Fruit fly (Drosophila melanogaster) whole organism, embryonic: Measurements from ENCODE around the gene CG17140.
A peak's percentile ranks its signal among the peaks of the same experiment; 100 is the strongest.

Experiments
- Abd-B ChIP-seq: fragments of 200-800 bp; sonication (Bioruptor generic); optimal IDR thresholded peaks from 2 replicates; lab custom pipeline; 2018; ENCODE audit warnings: missing biosample characterization, mild to moderate bottlenecking, missing genetic modification characterization, moderate library complexity
- Atf-2 ChIP-seq: fragments of 200-800 bp; sonication (Bioruptor generic); optimal IDR thresholded peaks from 2 replicates; lab custom pipeline; 2016; ENCODE audit warnings: missing biosample characterization, missing genetic modification characterization
- CG10654 ChIP-seq: fragments of 200-800 bp; sonication (Bioruptor generic); optimal IDR thresholded peaks from 2 replicates; lab custom pipeline; 2016; ENCODE audit warnings: missing biosample characterization, missing genetic modification characterization
- CG12219 ChIP-seq: fragments of 200-800 bp; sonication (Bioruptor generic); optimal IDR thresholded peaks from 3 replicates; lab custom pipeline; 2018; ENCODE audit warnings: missing biosample characterization, mild to moderate bottlenecking, missing genetic modification characterization
- CG1233 ChIP-seq: fragments of 200-800 bp; sonication (Bioruptor generic); optimal IDR thresholded peaks from 4 replicates; lab custom pipeline; 2018; ENCODE audit warnings: missing biosample characterization, mild to moderate bottlenecking, missing genetic modification characterization
- CG12659 ChIP-seq: fragments of 200-800 bp; sonication (Bioruptor generic); optimal IDR thresholded peaks from 3 replicates; lab custom pipeline; 2017; ENCODE audit warnings: mild to moderate bottlenecking, missing biosample characterization, missing genetic modification reagents, missing genetic modification characterization
- CG12744 ChIP-seq: fragments of 200-800 bp; sonication (Bioruptor generic); optimal IDR thresholded peaks from 2 replicates; lab custom pipeline; 2016; ENCODE audit warnings: missing biosample characterization, missing genetic modification characterization
- CG12942 ChIP-seq: fragments of 200-800 bp; sonication (Bioruptor generic); optimal IDR thresholded peaks from 3 replicates; lab custom pipeline; 2016; ENCODE audit warnings: missing biosample characterization, missing genetic modification characterization
- CG13287 ChIP-seq: fragments of 200-800 bp; sonication (Bioruptor generic); IDR thresholded peaks from 2 replicates; pipeline ENCODE4 v1.3.6; 2022; ENCODE audit warnings: missing biosample characterization, missing genetic modification characterization; ENCODE audit not compliant: partially characterized antibody
- CG15011 ChIP-seq: fragments of 200-800 bp; sonication (Bioruptor generic); optimal IDR thresholded peaks from 3 replicates; lab custom pipeline; 2018; ENCODE audit warnings: missing biosample characterization, mild to moderate bottlenecking, missing genetic modification characterization
- CG16813 ChIP-seq: fragments of 200-800 bp; sonication (Bioruptor generic); IDR thresholded peaks from 3 replicates; pipeline ENCODE4 v1.3.6; 2022; ENCODE audit warnings: missing biosample characterization, missing genetic modification characterization; ENCODE audit not compliant: partially characterized antibody
- CG17361 ChIP-seq: fragments of 200-800 bp; sonication (Bioruptor generic); IDR thresholded peaks from 3 replicates; pipeline ENCODE4 v1.3.6; 2022; ENCODE audit warnings: missing biosample characterization, missing genetic modification characterization
- CG1792 ChIP-seq: fragments of 200-800 bp; sonication (Bioruptor generic); optimal IDR thresholded peaks from 2 replicates; lab custom pipeline; 2016; ENCODE audit warnings: missing biosample characterization, missing genetic modification characterization
- CG18619 ChIP-seq: fragments of 200-800 bp; sonication (Bioruptor generic); optimal IDR thresholded peaks from 3 replicates; lab custom pipeline; 2017; ENCODE audit warnings: missing biosample characterization, mild to moderate bottlenecking, missing genetic modification characterization
- CG31388 ChIP-seq: fragments of 200-800 bp; sonication (Bioruptor generic); optimal IDR thresholded peaks from 2 replicates; lab custom pipeline; 2016; ENCODE audit warnings: missing biosample characterization, missing genetic modification characterization
- CG3281 ChIP-seq: fragments of 200-800 bp; sonication (Bioruptor generic); optimal IDR thresholded peaks from 3 replicates; lab custom pipeline; 2017; ENCODE audit warnings: missing biosample characterization, mild to moderate bottlenecking, missing genetic modification characterization
- CG4617 ChIP-seq: fragments of 200-800 bp; sonication (Bioruptor generic); optimal IDR thresholded peaks from 3 replicates; lab custom pipeline; 2016; ENCODE audit warnings: missing biosample characterization, missing genetic modification characterization, borderline replicate concordance
- CG5180 ChIP-seq: fragments of 200-800 bp; sonication (Bioruptor generic); optimal IDR thresholded peaks from 3 replicates; lab custom pipeline; 2017; ENCODE audit warnings: missing biosample characterization, missing genetic modification characterization, mild to moderate bottlenecking, moderate library complexity, missing genetic modification reagents
- CG5953 ChIP-seq: fragments of 200-800 bp; sonication (Bioruptor generic); IDR thresholded peaks from 2 replicates; pipeline ENCODE4 v1.3.6; 2022; ENCODE audit warnings: missing biosample characterization, missing genetic modification characterization
- CG6813 ChIP-seq: fragments of 200-800 bp; sonication (Bioruptor generic); optimal IDR thresholded peaks from 2 replicates; lab custom pipeline; 2017; ENCODE audit warnings: missing biosample characterization, missing genetic modification characterization, mild to moderate bottlenecking, moderate library complexity, missing genetic modification reagents
- CG7928 ChIP-seq: fragments of 200-800 bp; sonication (Bioruptor generic); optimal IDR thresholded peaks from 2 replicates; lab custom pipeline; 2017; ENCODE audit warnings: missing biosample characterization, mild to moderate bottlenecking, missing genetic modification characterization
- CG8478 ChIP-seq: fragments of >200 bp; optimal IDR thresholded peaks from 2 replicates; lab custom pipeline; 2018
- CG8924 ChIP-seq: fragments of 200-800 bp; optimal IDR thresholded peaks from 3 replicates; lab custom pipeline; 2019; ENCODE audit warnings: missing biosample characterization, mild to moderate bottlenecking, missing genetic modification characterization, moderate library complexity
- CG9215 ChIP-seq: fragments of 200-800 bp; sonication (Bioruptor generic); IDR thresholded peaks from 2 replicates; pipeline ENCODE4 v1.3.6; 2022; ENCODE audit warnings: missing biosample characterization, missing genetic modification characterization
- Dek ChIP-seq: fragments of 200-800 bp; sonication (Bioruptor generic); optimal IDR thresholded peaks from 3 replicates; lab custom pipeline; 2019; ENCODE audit warnings: missing biosample characterization, mild to moderate bottlenecking, missing genetic modification characterization, moderate library complexity
- H2.0 ChIP-seq: fragments of 200-800 bp; sonication (Bioruptor generic); IDR thresholded peaks from 2 replicates; pipeline ENCODE4 v1.3.6; 2022; ENCODE audit warnings: missing biosample characterization, missing genetic modification characterization
- MESR4 ChIP-seq: fragments of 200-800 bp; sonication (Bioruptor generic); optimal IDR thresholded peaks from 2 replicates; lab custom pipeline; 2018; ENCODE audit warnings: missing biosample characterization, mild to moderate bottlenecking, missing genetic modification characterization, moderate library complexity
- NK7.1 ChIP-seq: fragments of 200-800 bp; sonication (Bioruptor generic); optimal IDR thresholded peaks from 3 replicates; lab custom pipeline; 2016; ENCODE audit warnings: missing biosample characterization, missing genetic modification characterization
- Ptx1 ChIP-seq: fragments of 200-800 bp; sonication (Bioruptor generic); IDR thresholded peaks from 2 replicates; pipeline ENCODE4 v1.3.6; 2022; ENCODE audit warnings: missing biosample characterization, missing genetic modification characterization
- Ravus ChIP-seq: fragments of 200-800 bp; sonication (Bioruptor generic); IDR thresholded peaks from 2 replicates; pipeline ENCODE4 v1.3.6; 2022; ENCODE audit warnings: missing biosample characterization, missing genetic modification characterization
- abd-A ChIP-seq: fragments of 200-800 bp; sonication (Bioruptor generic); optimal IDR thresholded peaks from 3 replicates; lab custom pipeline; 2019; ENCODE audit warnings: missing biosample characterization, mild to moderate bottlenecking, missing genetic modification characterization, moderate library complexity
- btn ChIP-seq: fragments of 200-800 bp; sonication (Bioruptor generic); optimal IDR thresholded peaks from 2 replicates; lab custom pipeline; 2016; ENCODE audit warnings: missing biosample characterization, missing genetic modification characterization
- caup ChIP-seq: fragments of 200-800 bp; sonication (Bioruptor generic); optimal IDR thresholded peaks from 3 replicates; lab custom pipeline; 2017; ENCODE audit warnings: missing biosample characterization, mild to moderate bottlenecking, missing genetic modification characterization, moderate library complexity; ENCODE audit not compliant: severe bottlenecking
- cg ChIP-seq: fragments of 200-800 bp; sonication (Bioruptor generic); optimal IDR thresholded peaks from 3 replicates; lab custom pipeline; 2019; ENCODE audit warnings: missing biosample characterization, mild to moderate bottlenecking, missing genetic modification characterization, moderate library complexity
- dmrt11E ChIP-seq: fragments of 200-800 bp; sonication (Bioruptor generic); optimal IDR thresholded peaks from 3 replicates; lab custom pipeline; 2018; ENCODE audit warnings: missing biosample characterization, mild to moderate bottlenecking, missing genetic modification characterization, moderate library complexity
- fd64A ChIP-seq: fragments of 200-800 bp; sonication (Bioruptor generic); optimal IDR thresholded peaks from 3 replicates; lab custom pipeline; 2018; ENCODE audit warnings: missing biosample characterization, mild to moderate bottlenecking, missing genetic modification characterization
- gem ChIP-seq: fragments of 200-800 bp; sonication (Bioruptor generic); optimal IDR thresholded peaks from 2 replicates; lab custom pipeline; 2019; ENCODE audit warnings: missing biosample characterization, mild to moderate bottlenecking, missing genetic modification characterization, moderate library complexity
- gsb-n ChIP-seq: fragments of 200-800 bp; sonication (Bioruptor generic); optimal IDR thresholded peaks from 3 replicates; lab custom pipeline; 2018; ENCODE audit warnings: missing biosample characterization, mild to moderate bottlenecking, missing genetic modification characterization
- mirr ChIP-seq: fragments of 200-800 bp; sonication (Bioruptor generic); optimal IDR thresholded peaks from 3 replicates; lab custom pipeline; 2018; ENCODE audit warnings: missing biosample characterization, mild to moderate bottlenecking, missing genetic modification characterization
- pb ChIP-seq: fragments of 200-800 bp; sonication (Bioruptor generic); optimal IDR thresholded peaks from 3 replicates; lab custom pipeline; 2016; ENCODE audit warnings: missing biosample characterization, missing genetic modification characterization
- ranshi ChIP-seq: fragments of 200-800 bp; sonication (Bioruptor generic); IDR thresholded peaks from 2 replicates; pipeline ENCODE4 v1.3.6; 2022; ENCODE audit warnings: missing biosample characterization, missing genetic modification characterization
- sd ChIP-seq: fragments of 200-800 bp; sonication (Bioruptor generic); optimal IDR thresholded peaks from 3 replicates; lab custom pipeline; 2018; ENCODE audit warnings: missing biosample characterization, mild to moderate bottlenecking, missing genetic modification characterization, moderate library complexity
- ssp ChIP-seq: fragments of 200-800 bp; sonication (Bioruptor generic); IDR thresholded peaks from 2 replicates; pipeline ENCODE4 v1.3.6; 2022; ENCODE audit warnings: missing biosample characterization, missing genetic modification characterization
- tna ChIP-seq: fragments of 200-800 bp; sonication (Bioruptor generic); IDR thresholded peaks from 2 replicates; pipeline ENCODE4 v1.3.6; 2022; ENCODE audit warnings: missing biosample characterization, missing genetic modification characterization; ENCODE audit not compliant: partially characterized antibody
- tup ChIP-seq: fragments of 200-800 bp; sonication (Bioruptor generic); optimal IDR thresholded peaks from 2 replicates; lab custom pipeline; 2016; ENCODE audit warnings: missing biosample characterization, mild to moderate bottlenecking, missing genetic modification characterization, moderate library complexity
- vfl ChIP-seq: fragments of 200-800 bp; sonication (Bioruptor generic); optimal IDR thresholded peaks from 2 replicates; lab custom pipeline; 2016; ENCODE audit warnings: missing biosample characterization, missing genetic modification characterization

CG17140 gene

dm6 chr2L:10822620-10823019, 22.8 kb downstream of the CG17140 start (continued):
- peak; percentile 12 for TF ChIP-seq CG3281 (GFP tag; lab: Kevin White, UChicago)
- peak; percentile 6 for TF ChIP-seq mirr
- TF ChIP-seq Dek (tag; lab: Kevin White, UChicago), result no peak
- peak; percentile 38 for TF ChIP-seq CG5180 (GFP tag; lab: Kevin White, UChicago)
- peak; percentile 35 for TF ChIP-seq CG15011

DNA sequence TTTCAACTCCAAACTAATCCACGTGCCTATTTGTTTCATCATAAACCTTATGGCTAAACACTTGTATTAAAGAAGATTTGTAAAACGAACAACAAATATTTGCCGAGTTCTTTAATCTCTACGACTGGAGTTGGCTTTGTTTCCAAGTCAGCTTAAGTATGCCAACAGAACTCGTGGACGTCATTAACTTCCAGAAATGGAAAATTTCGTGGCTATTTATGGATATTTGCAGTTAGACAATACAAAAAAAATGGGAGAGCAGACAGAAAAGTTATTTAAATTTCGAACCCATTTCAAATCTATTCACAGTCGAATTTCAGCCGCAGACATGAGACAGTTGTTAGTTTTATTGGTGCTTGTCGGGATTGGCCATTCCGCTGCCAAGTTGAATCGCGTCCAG, 25.1 kb downstream of the CG17140 start, which contains the start of gene CG17134:
TSS of gene CG17134 (plus strand) at position 301 of the 400 bp plus-strand sequence.
- no peak for TF ChIP-seq CG8924 (tag; lab: Kevin White, UChicago)
- TF ChIP-seq Ptx1 (GFP tag; lab: Robert Waterston, UW), result no peak
- TF ChIP-seq CG7928 (GFP tag; lab: Kevin White, UChicago), result no peak
- no peak for TF ChIP-seq CG13287 (GFP tag; lab: Robert Waterston, UW)
- TF ChIP-seq NK7.1 (GFP tag; lab: Kevin White, UChicago), result no peak
- TF ChIP-seq tup, result no peak
- no peak for TF ChIP-seq CG17361 (GFP tag; lab: Robert Waterston, UW)
- TF ChIP-seq CG12942 (GFP tag; lab: Kevin White, UChicago), result no peak
- no peak for TF ChIP-seq gem (tag; lab: Kevin White, UChicago)
- TF ChIP-seq gsb-n (tag; lab: Kevin White, UChicago), result no peak
- no peak for TF ChIP-seq tna (GFP tag; lab: Robert Waterston, UW)
- TF ChIP-seq cg (GFP tag; lab: Kevin White, UChicago), result no peak
- no peak for TF ChIP-seq CG9215 (GFP tag; lab: Robert Waterston, UW)
- no peak for TF ChIP-seq ssp (GFP tag; lab: Robert Waterston, UW)
- no peak for TF ChIP-seq btn

- TF ChIP-seq abd-A (no peak), CG1233 (GFP tag; lab: Kevin White, UChicago) (no peak), CG8478 (no peak), H2.0 (GFP tag; lab: Robert Waterston, UW) (no peak), CG12744 (no peak), Ravus (GFP tag; lab: Robert Waterston, UW) (no peak), CG1792 (GFP tag; lab: Kevin White, UChicago) (no peak), pb (GFP tag; lab: Kevin White, UChicago) (no peak), CG5953 (GFP tag; lab: Robert Waterston, UW) (no peak), dmrt11E (tag; lab: Kevin White, UChicago) (no peak), fd64A (no peak), CG12659 (no peak), caup (GFP tag; lab: Kevin White, UChicago) (no peak)
These were observed 26.7 kb downstream of the CG17140 start, which contains the start of gene CG6508 for dm6 chr2L:10818807-10819206. CG6508 (plus strand) TSS chr2L:10819107.

DNA sequence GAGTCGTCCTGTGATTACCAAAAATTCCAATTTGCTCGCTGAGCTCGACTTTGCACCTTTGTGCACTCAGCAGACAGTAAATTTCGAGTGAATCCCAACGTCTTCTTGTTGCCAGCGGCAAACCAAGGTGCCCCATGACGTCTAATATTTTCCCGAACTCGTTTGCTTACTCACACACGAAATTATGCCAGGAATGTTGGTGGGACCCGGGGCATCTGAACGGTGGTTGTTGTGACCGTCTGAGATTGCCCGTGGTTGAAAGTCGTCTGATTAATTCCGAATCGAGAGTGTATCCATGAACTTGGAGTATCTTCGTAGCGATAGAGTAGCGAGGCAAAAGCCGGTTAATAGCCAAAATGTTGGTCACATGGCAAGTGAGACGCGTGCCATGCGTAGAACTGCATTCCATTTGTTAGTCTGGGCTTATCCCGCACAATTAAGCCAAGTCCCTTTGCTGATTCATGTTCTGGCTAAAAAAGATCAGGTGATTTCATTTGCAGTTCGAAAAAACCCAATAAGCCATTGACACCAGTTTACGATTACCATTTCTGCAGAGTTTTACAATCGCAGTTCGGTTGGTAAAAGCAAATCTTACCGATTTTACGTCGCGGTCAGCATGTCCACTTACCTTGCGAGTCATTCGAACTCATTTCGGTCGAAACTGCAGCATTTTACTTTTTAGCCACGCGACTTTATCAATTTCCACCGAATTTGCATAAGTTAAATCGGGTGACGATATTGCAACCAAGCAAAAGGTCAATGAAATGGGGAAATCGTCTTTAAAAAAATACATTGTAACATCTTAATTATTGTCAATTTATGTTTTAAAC, 43.3 kb downstream of the CG17140 start:
- no peak for TF ChIP-seq MESR4
- TF ChIP-seq CG18619 (GFP tag; lab: Kevin White, UChicago), result no peak
- TF ChIP-seq Abd-B (GFP tag; lab: Kevin White, UChicago), result no peak
- TF ChIP-seq CG6813 (GFP tag; lab: Kevin White, UChicago), result no peak
- no peak for TF ChIP-seq CG16813 (GFP tag; lab: Robert Waterston, UW)
- TF ChIP-seq Atf-2 (GFP tag; lab: Kevin White, UChicago), result no peak
- peak; percentile 96 for TF ChIP-seq sd (tag; lab: Kevin White, UChicago)
- TF ChIP-seq CG4617 (GFP tag; lab: Kevin White, UChicago), result no peak
- TF ChIP-seq vfl, result no peak
- TF ChIP-seq CG10654, result no peak
- no peak for TF ChIP-seq ranshi (GFP tag; lab: Robert Waterston, UW)
- no peak for TF ChIP-seq CG12219 (GFP tag; lab: Kevin White, UChicago)
- no peak for TF ChIP-seq CG31388 (GFP tag; lab: Kevin White, UChicago)
